Worm (Caenorhabditis elegans): ENCODE data around the gene scav-1.

Gene scav-1

ce11 chrX:5364222-5364621, 36.2 kb downstream of the scav-1 start, which contains the start of gene chtl-1:
chtl-1 (minus strand) TSS chrX:5364322.
- TF ChIP-seq nhr-11 (tag; optimal IDR thresholded peaks at IDR 0.05): no peak
- no peak for TF ChIP-seq nhr-23 (tag; optimal IDR thresholded peaks at IDR 0.05)
- TF ChIP-seq nhr-43 (tag; optimal IDR thresholded peaks at IDR 0.05; ENCODE audit: poor library complexity, severe bottlenecking): no peak
- peak; percentile 34 for TF ChIP-seq pha-4 (tag; optimal IDR thresholded peaks at IDR 0.05)
- no peak for TF ChIP-seq ztf-4 (tag; optimal IDR thresholded peaks at IDR 0.05)
- TF ChIP-seq egl-5 (tag; optimal IDR thresholded peaks at IDR 0.05): no peak

- TF ChIP-seq elt-3 (tag; optimal IDR thresholded peaks at IDR 0.05) (no peak), pha-4 (tag; optimal IDR thresholded peaks at IDR 0.05) (peak; percentile 17)
These were observed 39.7 kb downstream of the scav-1 start for ce11 chrX:5360682-5361081.

ce11 chrX:5355253-5355652, 45.1 kb downstream of the scav-1 start:
- peak; percentile 40 for TF ChIP-seq jun-1 (tag; optimal IDR thresholded peaks at IDR 0.05)
- no peak for TF ChIP-seq mdl-1 (tag; optimal IDR thresholded peaks at IDR 0.05)
- TF ChIP-seq nhr-43 (tag; optimal IDR thresholded peaks at IDR 0.05; ENCODE audit: poor library complexity, severe bottlenecking): no peak
- TF ChIP-seq ceh-82 (tag; optimal IDR thresholded peaks at IDR 0.05): no peak
- TF ChIP-seq skn-1 (tag; optimal IDR thresholded peaks at IDR 0.05): peak; percentile 18
- peak; percentile 4 for TF ChIP-seq nfya-1 (tag; optimal IDR thresholded peaks at IDR 0.05; ENCODE audit: insufficient read depth)
- TF ChIP-seq nhr-25 (tag; optimal IDR thresholded peaks at IDR 0.05): peak; percentile 68
- TF ChIP-seq elt-2 (tag; optimal IDR thresholded peaks at IDR 0.05): peak; percentile 81
- TF ChIP-seq lin-39 (tag; optimal IDR thresholded peaks at IDR 0.05): peak; percentile 73
- TF ChIP-seq tbx-2 (tag; optimal IDR thresholded peaks at IDR 0.05): no peak
- peak; percentile 76 for TF ChIP-seq pha-4 (tag; optimal IDR thresholded peaks at IDR 0.05)

- TF ChIP-seq ceh-28 (tag; optimal IDR thresholded peaks at IDR 0.05): no peak
- TF ChIP-seq skn-1 (tag; optimal IDR thresholded peaks at IDR 0.05): peak; percentile 7
- no peak for TF ChIP-seq sea-2 (GFP tag; optimal IDR thresholded peaks at IDR 0.05)
- TF ChIP-seq elt-2 (tag; optimal IDR thresholded peaks at IDR 0.05): peak; percentile 63
- peak; percentile 40 for TF ChIP-seq nfya-1 (tag; optimal IDR thresholded peaks at IDR 0.05; ENCODE audit: insufficient read depth)
- TF ChIP-seq unc-62 (GFP tag; optimal IDR thresholded peaks at IDR 0.05): no peak
- no peak for TF ChIP-seq snpc-4 (tag; optimal IDR thresholded peaks at IDR 0.05)
- TF ChIP-seq lin-39 (tag; optimal IDR thresholded peaks at IDR 0.05): peak; percentile 60
- peak; percentile 50 for TF ChIP-seq hmg-11 (tag; optimal IDR thresholded peaks at IDR 0.05)
These were observed 46.1 kb downstream of the scav-1 start, which contains the start of gene pfn-2 for ce11 chrX:5354022-5354876. pfn-2 (minus strand) TSS chrX:5354072.

- no peak for TF ChIP-seq lin-15B (tag; optimal IDR thresholded peaks at IDR 0.05)
- peak; percentile 2 for TF ChIP-seq nfya-1 (tag; optimal IDR thresholded peaks at IDR 0.05; ENCODE audit: insufficient read depth)
- no peak for TF ChIP-seq nhr-25 (tag; optimal IDR thresholded peaks at IDR 0.05)
- no peak for TF ChIP-seq nhr-11 (tag; optimal IDR thresholded peaks at IDR 0.05)
- no peak for TF ChIP-seq hmg-11 (tag; optimal IDR thresholded peaks at IDR 0.05)
- no peak for TF ChIP-seq nhr-43 (tag; optimal IDR thresholded peaks at IDR 0.05; ENCODE audit: poor library complexity, severe bottlenecking)
- no peak for TF ChIP-seq ztf-11 (tag; optimal IDR thresholded peaks at IDR 0.05)
- no peak for TF ChIP-seq R02D3.7 (tag; optimal IDR thresholded peaks at IDR 0.05)
- no peak for TF ChIP-seq elt-1 (tag; optimal IDR thresholded peaks at IDR 0.05)
- no peak for TF ChIP-seq ceh-9 (tag; optimal IDR thresholded peaks at IDR 0.05)
- peak; percentile 6 for TF ChIP-seq pha-4 (tag; optimal IDR thresholded peaks at IDR 0.05)
- TF ChIP-seq ama-1 (optimal IDR thresholded peaks at IDR 0.05): no peak
- no peak for TF ChIP-seq jun-1 (tag; optimal IDR thresholded peaks at IDR 0.05)
- no peak for TF ChIP-seq nhr-77 (tag; optimal IDR thresholded peaks at IDR 0.05)
- TF ChIP-seq eor-1 (tag; optimal IDR thresholded peaks at IDR 0.05): no peak
- TF ChIP-seq elt-2 (tag; optimal IDR thresholded peaks at IDR 0.05): peak; percentile 6
- TF ChIP-seq nhr-28 (tag; optimal IDR thresholded peaks at IDR 0.05): no peak
- TF ChIP-seq daf-12 (tag; optimal IDR thresholded peaks at IDR 0.05): no peak
- TF ChIP-seq ztf-4 (tag; optimal IDR thresholded peaks at IDR 0.05): no peak
- no peak for TF ChIP-seq nhr-12 (tag; optimal IDR thresholded peaks at IDR 0.05)
These were observed 51.7 kb downstream of the scav-1 start, which contains the start of gene syx-3 for ce11 chrX:5348529-5349148. syx-3 (plus strand) TSS chrX:5349098.

Measured in whole organism, L3 larva.